Worm (Caenorhabditis elegans) whole organism, L1 larva: Measurements from ENCODE around the gene M04B2.2.

ENCODE experiments used
- C04F5.9 ChIP-seq: sonication (generic microtip); optimal IDR thresholded peaks from 2 replicates; lab custom pipeline; 2016; ENCODE audit warnings: missing genetic modification characterization, missing compliant biosample characterization
- C16A3.4 ChIP-seq: fragments of 150-350 bp; optimal IDR thresholded peaks from 2 replicates; lab custom pipeline; 2014; ENCODE audit warnings: missing biosample characterization, missing genetic modification characterization
- C34B4.2 ChIP-seq: sonication (generic microtip); optimal IDR thresholded peaks from 2 replicates; lab custom pipeline; 2017; ENCODE audit warnings: mild to moderate bottlenecking, missing genetic modification characterization, missing compliant biosample characterization
- F16B12.6 ChIP-seq: fragments of 150-350 bp; optimal IDR thresholded peaks from 2 replicates; lab custom pipeline; 2014; ENCODE audit warnings: missing biosample characterization, missing genetic modification characterization
- aly-2 ChIP-seq: fragments of 150-350 bp; optimal IDR thresholded peaks from 2 replicates; lab custom pipeline; 2014; ENCODE audit warnings: missing biosample characterization, missing genetic modification characterization
- ama-1 ChIP-seq: fragments of 150-350 bp; optimal IDR thresholded peaks from 2 replicates; lab custom pipeline; 2014
- blmp-1 ChIP-seq: fragments of 150-350 bp; optimal IDR thresholded peaks from 2 replicates; lab custom pipeline; 2014; ENCODE audit warnings: missing biosample characterization, missing genetic modification characterization
- ceh-63 ChIP-seq: fragments of 200-800 bp; sonication (Bioruptor generic); optimal IDR thresholded peaks from 2 replicates; lab custom pipeline; 2018; ENCODE audit warnings: mild to moderate bottlenecking, missing genetic modification characterization, missing compliant biosample characterization
- ceh-90 ChIP-seq: sonication (generic microtip); optimal IDR thresholded peaks from 2 replicates; lab custom pipeline; 2016; ENCODE audit warnings: missing genetic modification characterization, missing compliant biosample characterization
- dsc-1 ChIP-seq: sonication (generic microtip); optimal IDR thresholded peaks from 2 replicates; lab custom pipeline; 2016; ENCODE audit warnings: mild to moderate bottlenecking, missing genetic modification characterization, missing compliant biosample characterization
- efl-3 ChIP-seq: fragments of 200-800 bp; sonication (Bioruptor generic); optimal IDR thresholded peaks from 2 replicates; lab custom pipeline; 2018; ENCODE audit warnings: mild to moderate bottlenecking, missing genetic modification characterization, missing compliant biosample characterization
- fkh-10 ChIP-seq: sonication (generic microtip); optimal IDR thresholded peaks from 2 replicates; lab custom pipeline; 2017; ENCODE audit warnings: missing biosample characterization, missing genetic modification reagents, missing genetic modification characterization
- fkh-8 ChIP-seq: sonication (generic microtip); optimal IDR thresholded peaks from 2 replicates; lab custom pipeline; 2016; ENCODE audit warnings: mild to moderate bottlenecking, missing genetic modification characterization, missing compliant biosample characterization
- fos-1 ChIP-seq: fragments of 150-350 bp; optimal IDR thresholded peaks from 2 replicates; lab custom pipeline; 2014; ENCODE audit warnings: missing biosample characterization, missing genetic modification characterization
- hlh-17 ChIP-seq: fragments of 200-800 bp; sonication (Bioruptor generic); optimal IDR thresholded peaks from 2 replicates; lab custom pipeline; 2018; ENCODE audit warnings: missing genetic modification characterization, mild to moderate bottlenecking, missing compliant biosample characterization, moderate library complexity, borderline replicate concordance
- hlh-4 ChIP-seq: sonication (generic microtip); optimal IDR thresholded peaks from 2 replicates; lab custom pipeline; 2016; ENCODE audit warnings: mild to moderate bottlenecking, missing genetic modification characterization, missing compliant biosample characterization
- hpl-2 ChIP-seq: fragments of 150-350 bp; optimal IDR thresholded peaks from 2 replicates; lab custom pipeline; 2014; ENCODE audit warnings: missing biosample characterization, missing genetic modification reagents, missing genetic modification characterization
- isw-1 ChIP-seq: fragments of 200-800 bp; sonication (Bioruptor generic); IDR thresholded peaks from 2 replicates; pipeline ENCODE4 v1.3.6; 2022; ENCODE audit warnings: missing genetic modification characterization, missing compliant biosample characterization
- lin-13 ChIP-seq: fragments of 150-350 bp; optimal IDR thresholded peaks from 2 replicates; lab custom pipeline; 2014; ENCODE audit warnings: missing biosample characterization, missing genetic modification reagents, missing genetic modification characterization
- lin-14 ChIP-seq: fragments of 200-800 bp; sonication (Bioruptor generic); optimal IDR thresholded peaks from 2 replicates; lab custom pipeline; 2018; ENCODE audit warnings: mild to moderate bottlenecking, missing genetic modification characterization, moderate library complexity, missing compliant biosample characterization
- lin-15B ChIP-seq: fragments of 150-350 bp; sonication (generic microtip); optimal IDR thresholded peaks from 3 replicates; lab custom pipeline; 2014; ENCODE audit warnings: missing biosample characterization, missing genetic modification characterization
- lin-35 ChIP-seq, 2 experiments: fragments of 150-350 bp; optimal IDR thresholded peaks; 2 replicates each; lab custom pipeline; 2014; ENCODE audit warnings: missing biosample characterization in 2 of 2, missing genetic modification characterization in 2 of 2, missing genetic modification reagents in 2 of 2
- lin-39 ChIP-seq: fragments of 150-350 bp; optimal IDR thresholded peaks from 2 replicates; lab custom pipeline; 2014; ENCODE audit warnings: missing biosample characterization, missing genetic modification reagents, missing genetic modification characterization
- lir-3 ChIP-seq: sonication (generic microtip); optimal IDR thresholded peaks from 2 replicates; lab custom pipeline; 2016; ENCODE audit warnings: mild to moderate bottlenecking, missing genetic modification characterization, moderate library complexity, missing compliant biosample characterization; ENCODE audit not compliant: poor library complexity
- lsy-2 ChIP-seq, 2 experiments: fragments of 150-350 bp; optimal IDR thresholded peaks; 2 replicates each; lab custom pipeline; 2014; ENCODE audit warnings: missing biosample characterization in 2 of 2, missing genetic modification characterization in 2 of 2
- mab-9 ChIP-seq: fragments of 200-800 bp; sonication (Bioruptor generic); IDR thresholded peaks from 2 replicates; pipeline ENCODE4 v1.3.6; 2022; ENCODE audit warnings: missing genetic modification reagents, missing genetic modification characterization, missing compliant biosample characterization
- mdl-1 ChIP-seq, 2 experiments: fragments of 150-350 bp; optimal IDR thresholded peaks; 2 replicates each; lab custom pipeline; 2014 to 2017; ENCODE audit warnings: missing biosample characterization in 2 of 2, missing genetic modification characterization in 2 of 2, inconsistent platforms in 1 of 2
- mef-2 ChIP-seq: fragments of 150-350 bp; optimal IDR thresholded peaks from 2 replicates; lab custom pipeline; 2014; ENCODE audit warnings: missing biosample characterization, missing genetic modification characterization
- nhr-11 ChIP-seq: fragments of 150-350 bp; optimal IDR thresholded peaks from 2 replicates; lab custom pipeline; 2014; ENCODE audit warnings: missing biosample characterization, missing genetic modification characterization
- nhr-19 ChIP-seq: fragments of 200-800 bp; sonication (Bioruptor generic); conservative IDR thresholded peaks from 2 replicates; pipeline ENCODE4 v1.3.6; 2022; ENCODE audit warnings: missing genetic modification characterization, missing compliant biosample characterization
- nhr-20 ChIP-seq: sonication (generic microtip); optimal IDR thresholded peaks from 2 replicates; lab custom pipeline; 2016; ENCODE audit warnings: mild to moderate bottlenecking, missing genetic modification characterization, missing compliant biosample characterization
- nhr-237 ChIP-seq: fragments of 150-350 bp; optimal IDR thresholded peaks from 2 replicates; lab custom pipeline; 2014; ENCODE audit warnings: missing biosample characterization, missing genetic modification characterization
- nhr-28 ChIP-seq: fragments of 150-350 bp; optimal IDR thresholded peaks from 2 replicates; lab custom pipeline; 2014; ENCODE audit warnings: missing biosample characterization, missing genetic modification characterization
- nhr-47 ChIP-seq: sonication (generic microtip); optimal IDR thresholded peaks from 2 replicates; lab custom pipeline; 2016; ENCODE audit warnings: mild to moderate bottlenecking, missing genetic modification characterization, moderate library complexity, missing compliant biosample characterization
- nhr-76 ChIP-seq: sonication (generic microtip); optimal IDR thresholded peaks from 2 replicates; lab custom pipeline; 2017; ENCODE audit warnings: missing biosample characterization, missing genetic modification characterization
- nhr-85 ChIP-seq: sonication (generic microtip); peaks from one replicate; lab custom pipeline; 2016; ENCODE audit warnings: missing genetic modification characterization, inconsistent platforms, missing compliant biosample characterization
- nhr-90 ChIP-seq: sonication (generic microtip); optimal IDR thresholded peaks from 2 replicates; lab custom pipeline; 2016; ENCODE audit warnings: mild to moderate bottlenecking, missing genetic modification characterization, missing compliant biosample characterization; ENCODE audit not compliant: poor library complexity
- pag-3 ChIP-seq: sonication (generic microtip); optimal IDR thresholded peaks from 2 replicates; lab custom pipeline; 2017; ENCODE audit warnings: missing genetic modification characterization, mild to moderate bottlenecking, missing compliant biosample characterization, antibody characterized with exemption, borderline replicate concordance; ENCODE audit not compliant: insufficient read depth
- pax-3 ChIP-seq: fragments of 200-800 bp; sonication (Bioruptor generic); optimal IDR thresholded peaks from 2 replicates; lab custom pipeline; 2018; ENCODE audit warnings: mild to moderate bottlenecking, missing genetic modification characterization, moderate library complexity, missing compliant biosample characterization
- pqm-1 ChIP-seq: sonication (generic microtip); optimal IDR thresholded peaks from 3 replicates; lab custom pipeline; 2017; ENCODE audit warnings: missing biosample characterization, missing genetic modification characterization
- rnt-1 ChIP-seq: sonication (generic microtip); optimal IDR thresholded peaks from 2 replicates; lab custom pipeline; 2016; ENCODE audit warnings: mild to moderate bottlenecking, missing genetic modification characterization, moderate library complexity, missing compliant biosample characterization
- snu-23 ChIP-seq: sonication (generic microtip); optimal IDR thresholded peaks from 2 replicates; lab custom pipeline; 2016; ENCODE audit warnings: missing genetic modification characterization, missing compliant biosample characterization
- sptf-1 ChIP-seq: fragments of 150-350 bp; optimal IDR thresholded peaks from 2 replicates; lab custom pipeline; 2014; ENCODE audit warnings: missing biosample characterization, missing genetic modification characterization
- sup-37 ChIP-seq: fragments of 200-800 bp; sonication (Bioruptor generic); optimal IDR thresholded peaks from 2 replicates; lab custom pipeline; 2018; ENCODE audit warnings: mild to moderate bottlenecking, missing genetic modification characterization, missing compliant biosample characterization
- tlp-1 ChIP-seq: fragments of 150-350 bp; optimal IDR thresholded peaks from 2 replicates; lab custom pipeline; 2014; ENCODE audit warnings: missing biosample characterization, missing genetic modification characterization
- unc-130 ChIP-seq: fragments of 150-350 bp; optimal IDR thresholded peaks from 2 replicates; lab custom pipeline; 2017; ENCODE audit warnings: missing biosample characterization, missing genetic modification characterization, inconsistent platforms
- unc-30 ChIP-seq: sonication (generic microtip); optimal IDR thresholded peaks from 2 replicates; lab custom pipeline; 2017; ENCODE audit warnings: missing biosample characterization, missing genetic modification characterization
- unc-86 ChIP-seq: sonication (generic microtip); optimal IDR thresholded peaks from 2 replicates; lab custom pipeline; 2016; ENCODE audit warnings: missing genetic modification characterization, missing compliant biosample characterization
- unc-98 ChIP-seq: fragments of 200-800 bp; sonication (Bioruptor generic); IDR thresholded peaks from 2 replicates; pipeline ENCODE4 v1.3.6; 2022; ENCODE audit warnings: missing genetic modification characterization, missing compliant biosample characterization
- vab-15 ChIP-seq: sonication (generic microtip); optimal IDR thresholded peaks from 2 replicates; lab custom pipeline; 2017; ENCODE audit warnings: missing genotype, mild to moderate bottlenecking, missing genetic modification characterization, missing compliant biosample characterization
- xbp-1 ChIP-seq: sonication (generic microtip); optimal IDR thresholded peaks from 2 replicates; lab custom pipeline; 2016; ENCODE audit warnings: missing genetic modification characterization, missing compliant biosample characterization
- zag-1 ChIP-seq: fragments of 150-350 bp; optimal IDR thresholded peaks from 2 replicates; lab custom pipeline; 2014; ENCODE audit warnings: missing biosample characterization, missing genetic modification characterization
- zip-4 ChIP-seq: fragments of 200-800 bp; sonication (Bioruptor generic); optimal IDR thresholded peaks from 2 replicates; lab custom pipeline; 2018; ENCODE audit warnings: mild to moderate bottlenecking, missing genetic modification characterization, moderate library complexity, missing compliant biosample characterization
- ztf-11 ChIP-seq, 2 experiments: sonication (generic microtip); optimal IDR thresholded peaks; 2 replicates each; lab custom pipeline; 2016 to 2017; ENCODE audit warnings: missing genetic modification characterization in 2 of 2, missing biosample characterization in 1 of 2, missing compliant biosample characterization in 1 of 2
- ztf-4 ChIP-seq: fragments of 150-350 bp; optimal IDR thresholded peaks from 2 replicates; lab custom pipeline; 2014; ENCODE audit warnings: missing biosample characterization, missing genetic modification characterization

Gene M04B2.2

DNA sequence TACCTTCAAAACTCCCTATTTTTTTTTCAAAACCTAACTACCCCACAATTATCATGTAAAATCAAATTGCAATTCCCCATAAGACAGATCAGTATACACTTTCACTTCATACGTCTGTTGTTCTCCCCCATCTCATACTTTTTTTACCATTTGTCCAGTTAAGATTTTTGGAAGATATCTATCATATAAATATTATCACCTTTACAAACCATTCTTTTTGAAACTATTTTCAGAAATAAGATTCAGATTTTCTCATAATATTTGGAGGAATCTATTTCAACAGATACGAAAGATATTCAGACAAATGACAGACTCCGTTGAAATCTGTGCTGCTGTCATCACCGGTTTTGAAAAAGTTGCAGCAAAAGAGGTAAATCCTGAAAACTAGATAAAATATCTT lies at the start of gene M04B2.2:
TSS of gene M04B2.2 (plus strand) at position 301 of the 400 bp plus-strand sequence.
- TF ChIP-seq mef-2: no peak
- TF ChIP-seq tlp-1 (tag; lab: Kevin White, UChicago): no peak
- peak; percentile 20 for TF ChIP-seq nhr-47 (tag; lab: Kevin White, UChicago)
- no peak for TF ChIP-seq unc-130
- TF ChIP-seq unc-30: no peak
- no peak for TF ChIP-seq rnt-1 (tag; lab: Kevin White, UChicago)
- TF ChIP-seq lin-13 (GFP tag; lab: Kevin White, UChicago): no peak
- TF ChIP-seq xbp-1 (tag; lab: Kevin White, UChicago): no peak
- no peak for TF ChIP-seq C34B4.2 (tag; lab: Kevin White, UChicago)
- no peak for TF ChIP-seq nhr-28 (tag; lab: Kevin White, UChicago)
- no peak for TF ChIP-seq sptf-1 (tag; lab: Kevin White, UChicago)
- TF ChIP-seq ceh-90 (tag; lab: Kevin White, UChicago): no peak
- TF ChIP-seq efl-3 (GFP tag; lab: Kevin White, UChicago): no peak
- TF ChIP-seq fos-1: no peak
- no peak for TF ChIP-seq unc-98 (GFP tag; lab: Robert Waterston, UW)
- TF ChIP-seq nhr-11 (tag; lab: Kevin White, UChicago): no peak
- TF ChIP-seq blmp-1: no peak
- TF ChIP-seq zip-4 (GFP tag; lab: Kevin White, UChicago): no peak
- TF ChIP-seq lin-14 (GFP tag; lab: Kevin White, UChicago): no peak
- TF ChIP-seq ama-1: peak; percentile 47
- no peak for TF ChIP-seq nhr-76 (tag; lab: Kevin White, UChicago)
- peak; percentile 7 for TF ChIP-seq lir-3
- peak; percentile 12 for TF ChIP-seq nhr-85 (tag; lab: Kevin White, UChicago)
- TF ChIP-seq snu-23 (GFP tag; lab: Kevin White, UChicago): no peak
- TF ChIP-seq C04F5.9 (tag; lab: Kevin White, UChicago): no peak
- no peak for TF ChIP-seq hpl-2 (GFP tag; lab: Kevin White, UChicago)
- no peak for TF ChIP-seq vab-15
- no peak for TF ChIP-seq fkh-10
- no peak for TF ChIP-seq C16A3.4 (tag; lab: Kevin White, UChicago)
- no peak for TF ChIP-seq unc-86 (tag; lab: Kevin White, UChicago)
- TF ChIP-seq ztf-4 (tag; lab: Kevin White, UChicago): no peak
- TF ChIP-seq F16B12.6 (tag; lab: Kevin White, UChicago): no peak
- no peak for TF ChIP-seq dsc-1
- no peak for TF ChIP-seq nhr-20
- TF ChIP-seq hlh-17 (GFP tag; lab: Kevin White, UChicago): no peak
- no peak for TF ChIP-seq hlh-4 (tag; lab: Kevin White, UChicago)
- no peak for TF ChIP-seq lin-15B (tag; lab: Kevin White, UChicago)
- TF ChIP-seq fkh-8 (tag; lab: Kevin White, UChicago): no peak
- no peak for TF ChIP-seq mdl-1 (tag; optimal IDR thresholded peaks at IDR 0.05; lab: Kevin White, UChicago)
- TF ChIP-seq lin-35 (GFP tag; optimal IDR thresholded peaks at IDR 0.05; lab: Kevin White, UChicago): no peak
- TF ChIP-seq nhr-19 (GFP tag; lab: Robert Waterston, UW): no peak
- no peak for TF ChIP-seq mab-9 (GFP tag; lab: Robert Waterston, UW)
- TF ChIP-seq sup-37 (GFP tag; lab: Kevin White, UChicago): no peak
- no peak for TF ChIP-seq pax-3 (tag; lab: Kevin White, UChicago)
- no peak for TF ChIP-seq isw-1 (GFP tag; lab: Robert Waterston, UW)
- TF ChIP-seq pqm-1: no peak
- no peak for TF ChIP-seq nhr-237 (tag; lab: Kevin White, UChicago)
- TF ChIP-seq pag-3 (tag; lab: Kevin White, UChicago): no peak
- TF ChIP-seq lsy-2 (tag; optimal IDR thresholded peaks at IDR 0.05; lab: Kevin White, UChicago): no peak
- peak; percentile 3 for TF ChIP-seq lin-39
- no peak for TF ChIP-seq zag-1
- TF ChIP-seq aly-2 (tag; lab: Kevin White, UChicago): peak; percentile 29
- TF ChIP-seq ztf-11 (tag; optimal IDR thresholded peaks at IDR 0.05; lab: Kevin White, UChicago): no peak
- no peak for TF ChIP-seq nhr-90 (tag; lab: Kevin White, UChicago)
- no peak for TF ChIP-seq ceh-63 (GFP tag; lab: Kevin White, UChicago)
